Fruit fly (Drosophila melanogaster) whole organism, embryonic: ENCODE measurements around the gene CG12106.
A peak's percentile ranks its signal among the peaks of the same experiment; 100 is the strongest.

Source experiments
- BEAF-32 ChIP-seq: fragments of 200-800 bp; sonication (Bioruptor generic); optimal IDR thresholded peaks from 3 replicates; lab custom pipeline; 2017; ENCODE audit warnings: missing biosample characterization, missing genetic modification characterization, mild to moderate bottlenecking, moderate library complexity, missing genetic modification reagents
- Blimp-1 ChIP-seq: fragments of 200-800 bp; sonication (Bioruptor generic); optimal IDR thresholded peaks from 3 replicates; lab custom pipeline; 2018; ENCODE audit warnings: missing biosample characterization, missing genetic modification characterization, mild to moderate bottlenecking, moderate library complexity, missing genetic modification reagents
- BtbVII ChIP-seq: fragments of 200-800 bp; sonication (Bioruptor generic); optimal IDR thresholded peaks from 3 replicates; lab custom pipeline; 2017; ENCODE audit warnings: missing biosample characterization, mild to moderate bottlenecking, missing genetic modification characterization
- Bteb2 ChIP-seq: fragments of 200-800 bp; sonication (Bioruptor generic); optimal IDR thresholded peaks from 2 replicates; lab custom pipeline; 2016; ENCODE audit warnings: missing biosample characterization, missing genetic modification characterization
- CG10274 ChIP-seq: fragments of 200-800 bp; sonication (Bioruptor generic); optimal IDR thresholded peaks from 3 replicates; lab custom pipeline; 2017; ENCODE audit warnings: missing biosample characterization, mild to moderate bottlenecking, missing genetic modification characterization
- CG12104 ChIP-seq: fragments of 200-800 bp; sonication (Bioruptor generic); optimal IDR thresholded peaks from 3 replicates; lab custom pipeline; 2016; ENCODE audit warnings: missing biosample characterization, missing genetic modification characterization
- CG13624 ChIP-seq: fragments of 200-800 bp; sonication (Bioruptor generic); optimal IDR thresholded peaks from 2 replicates; lab custom pipeline; 2016; ENCODE audit warnings: missing biosample characterization, missing genetic modification characterization
- CG14965 ChIP-seq: fragments of 200-800 bp; sonication (Bioruptor generic); optimal IDR thresholded peaks from 2 replicates; lab custom pipeline; 2016; ENCODE audit warnings: missing biosample characterization, missing genetic modification characterization, borderline replicate concordance
- CG15696 ChIP-seq: fragments of 200-800 bp; sonication (Bioruptor generic); optimal IDR thresholded peaks from 2 replicates; lab custom pipeline; 2019; ENCODE audit warnings: missing biosample characterization, mild to moderate bottlenecking, missing genetic modification characterization, moderate library complexity
- CG18476 ChIP-seq: fragments of 200-800 bp; sonication (Bioruptor generic); optimal IDR thresholded peaks from 2 replicates; lab custom pipeline; 2016; ENCODE audit warnings: missing biosample characterization, mild to moderate bottlenecking, missing genetic modification characterization
- CG2889 ChIP-seq: fragments of 200-800 bp; sonication (Bioruptor generic); IDR thresholded peaks from 3 replicates; pipeline ENCODE4 v1.3.6; 2022; ENCODE audit warnings: missing biosample characterization, missing genetic modification characterization
- CG30020 ChIP-seq: fragments of 200-800 bp; optimal IDR thresholded peaks from 2 replicates; lab custom pipeline; 2019; ENCODE audit warnings: missing biosample characterization, mild to moderate bottlenecking, missing genetic modification characterization, moderate library complexity
- CG3065 ChIP-seq: fragments of 200-800 bp; sonication (Bioruptor generic); optimal IDR thresholded peaks from 2 replicates; lab custom pipeline; 2016; ENCODE audit warnings: missing biosample characterization, missing genetic modification characterization
- CG3838 ChIP-seq: fragments of 200-800 bp; sonication (Bioruptor generic); optimal IDR thresholded peaks from 3 replicates; lab custom pipeline; 2016; ENCODE audit warnings: missing biosample characterization, missing genetic modification characterization
- CG4282 ChIP-seq: fragments of 200-800 bp; sonication (Bioruptor generic); optimal IDR thresholded peaks from 2 replicates; lab custom pipeline; 2016; ENCODE audit warnings: missing biosample characterization, missing genetic modification characterization
- CG4707 ChIP-seq: fragments of 200-800 bp; sonication (Bioruptor generic); optimal IDR thresholded peaks from 2 replicates; lab custom pipeline; 2018; ENCODE audit warnings: missing biosample characterization, mild to moderate bottlenecking, missing genetic modification characterization, moderate library complexity
- CG6765 ChIP-seq: fragments of 200-800 bp; sonication (Bioruptor generic); optimal IDR thresholded peaks from 3 replicates; lab custom pipeline; 2017; ENCODE audit warnings: missing biosample characterization, mild to moderate bottlenecking, missing genetic modification characterization
- CG8478 ChIP-seq: fragments of >200 bp; optimal IDR thresholded peaks from 2 replicates; lab custom pipeline; 2018
- CG8765 ChIP-seq: fragments of 200-800 bp; sonication (Bioruptor generic); IDR thresholded peaks from 2 replicates; pipeline ENCODE4 v1.3.6; 2022; ENCODE audit warnings: missing biosample characterization, missing genetic modification characterization
- Camta ChIP-seq: fragments of 200-800 bp; sonication (Bioruptor generic); optimal IDR thresholded peaks from 2 replicates; lab custom pipeline; 2016; ENCODE audit warnings: missing biosample characterization, missing genetic modification characterization
- Doc3 ChIP-seq: fragments of 200-800 bp; sonication (Bioruptor generic); IDR thresholded peaks from 3 replicates; pipeline ENCODE4 v1.3.6; 2022; ENCODE audit warnings: missing biosample characterization, missing genetic modification characterization; ENCODE audit not compliant: partially characterized antibody
- H15 ChIP-seq: fragments of 200-800 bp; sonication (Bioruptor generic); IDR thresholded peaks from 3 replicates; pipeline ENCODE4 v1.3.6; 2022; ENCODE audit warnings: missing biosample characterization, missing genetic modification characterization
- HLH4C ChIP-seq: fragments of 200-800 bp; sonication (Bioruptor generic); IDR thresholded peaks from 3 replicates; pipeline ENCODE4 v1.3.6; 2022; ENCODE audit warnings: missing biosample characterization, missing genetic modification characterization; ENCODE audit not compliant: partially characterized antibody
- HLHmδ ChIP-seq: fragments of 200-800 bp; sonication (Bioruptor generic); optimal IDR thresholded peaks from 2 replicates; lab custom pipeline; 2018; ENCODE audit warnings: missing biosample characterization, mild to moderate bottlenecking, missing genetic modification characterization, moderate library complexity
- Hey ChIP-seq: fragments of 200-800 bp; sonication (Bioruptor generic); optimal IDR thresholded peaks from 3 replicates; lab custom pipeline; 2018; ENCODE audit warnings: missing biosample characterization, mild to moderate bottlenecking, missing genetic modification characterization
- HmgZ ChIP-seq: fragments of 200-800 bp; sonication (Bioruptor generic); optimal IDR thresholded peaks from 2 replicates; lab custom pipeline; 2018; ENCODE audit warnings: missing biosample characterization, mild to moderate bottlenecking, missing genetic modification characterization
- MBD-R2 ChIP-seq: fragments of 200-800 bp; sonication (Bioruptor generic); IDR thresholded peaks from 2 replicates; pipeline ENCODE4 v1.3.6; 2022; ENCODE audit warnings: missing biosample characterization, missing genetic modification characterization
- Meics ChIP-seq: fragments of 200-800 bp; sonication (Bioruptor generic); optimal IDR thresholded peaks from 2 replicates; lab custom pipeline; 2017; ENCODE audit warnings: missing biosample characterization, mild to moderate bottlenecking, missing genetic modification characterization
- Oli ChIP-seq: fragments of 200-800 bp; sonication (Bioruptor generic); optimal IDR thresholded peaks from 2 replicates; lab custom pipeline; 2018; ENCODE audit warnings: missing biosample characterization, mild to moderate bottlenecking, missing genetic modification characterization, moderate library complexity
- Rfx ChIP-seq: fragments of 200-800 bp; sonication (Bioruptor generic); IDR thresholded peaks from 2 replicates; pipeline ENCODE4 v1.3.6; 2022; ENCODE audit warnings: missing biosample characterization, missing genetic modification characterization
- YL-1 ChIP-seq: fragments of 200-800 bp; sonication (Bioruptor generic); optimal IDR thresholded peaks from 3 replicates; lab custom pipeline; 2017; ENCODE audit warnings: missing biosample characterization, mild to moderate bottlenecking, missing genetic modification characterization
- al ChIP-seq: fragments of 200-800 bp; sonication (Bioruptor generic); IDR thresholded peaks from 2 replicates; pipeline ENCODE4 v1.3.6; 2022; ENCODE audit warnings: missing biosample characterization, missing genetic modification characterization
- cg ChIP-seq: fragments of 200-800 bp; sonication (Bioruptor generic); optimal IDR thresholded peaks from 3 replicates; lab custom pipeline; 2019; ENCODE audit warnings: missing biosample characterization, mild to moderate bottlenecking, missing genetic modification characterization, moderate library complexity
- chif ChIP-seq, 2 experiments: fragments of 200-800 bp; sonication (Bioruptor generic); optimal IDR thresholded peaks; 3 replicates each; lab custom pipeline; 2016; ENCODE audit warnings: missing biosample characterization in 2 of 2, missing genetic modification characterization in 2 of 2
- chm ChIP-seq: fragments of 200-800 bp; sonication (Bioruptor generic); IDR thresholded peaks from 2 replicates; pipeline ENCODE4 v1.3.6; 2022; ENCODE audit warnings: missing biosample characterization, missing genetic modification characterization
- da ChIP-seq: fragments of 200-800 bp; sonication (Bioruptor generic); optimal IDR thresholded peaks from 2 replicates; lab custom pipeline; 2016; ENCODE audit warnings: missing biosample characterization, missing genetic modification characterization
- danr ChIP-seq: fragments of 200-800 bp; sonication (Bioruptor generic); IDR thresholded peaks from 2 replicates; pipeline ENCODE4 v1.3.6; 2022; ENCODE audit warnings: missing biosample characterization, missing genetic modification characterization
- dm ChIP-seq: fragments of 200-800 bp; sonication (Bioruptor generic); optimal IDR thresholded peaks from 3 replicates; lab custom pipeline; 2016; ENCODE audit warnings: missing biosample characterization, missing genetic modification characterization
- h ChIP-seq: fragments of >200 bp; optimal IDR thresholded peaks from 2 replicates; lab custom pipeline; 2017
- insv ChIP-seq, 2 experiments: fragments of 200-800 bp; sonication (Bioruptor generic); optimal IDR thresholded peaks; 3 replicates each; lab custom pipeline; 2016 to 2018; ENCODE audit warnings: missing biosample characterization in 2 of 2, missing genetic modification characterization in 2 of 2
- ken ChIP-seq: fragments of 200-800 bp; sonication (Bioruptor generic); IDR thresholded peaks from 3 replicates; pipeline ENCODE4 v1.3.6; 2022; ENCODE audit warnings: missing biosample characterization, missing genetic modification characterization
- mirr ChIP-seq: fragments of 200-800 bp; sonication (Bioruptor generic); optimal IDR thresholded peaks from 3 replicates; lab custom pipeline; 2018; ENCODE audit warnings: missing biosample characterization, mild to moderate bottlenecking, missing genetic modification characterization
- pan ChIP-seq, 4 experiments: fragments of >200 bp in 3 of 4; fragments of 200-800 bp in 1 of 4; sonication (Bioruptor generic) in 1 of 4; optimal IDR thresholded peaks in 3 of 4; IDR thresholded peaks in 1 of 4; 2 replicates each; pipeline versions ENCODE4 v1.3.6 to Lab custom; 2017 to 2022; ENCODE audit warnings: missing biosample characterization in 2 of 4, missing genetic modification characterization in 2 of 4, mixed read lengths in 1 of 4
- ranshi ChIP-seq: fragments of 200-800 bp; sonication (Bioruptor generic); IDR thresholded peaks from 2 replicates; pipeline ENCODE4 v1.3.6; 2022; ENCODE audit warnings: missing biosample characterization, missing genetic modification characterization
- rib ChIP-seq: fragments of 200-800 bp; sonication (Bioruptor generic); IDR thresholded peaks from 2 replicates; pipeline ENCODE4 v1.3.6; 2022; ENCODE audit warnings: missing biosample characterization, missing genetic modification characterization
- seq ChIP-seq: fragments of 200-800 bp; sonication (Bioruptor generic); IDR thresholded peaks from 2 replicates; pipeline ENCODE4 v1.3.6; 2022; ENCODE audit warnings: missing biosample characterization, missing genetic modification characterization
- trem ChIP-seq: fragments of 200-800 bp; optimal IDR thresholded peaks from 3 replicates; lab custom pipeline; 2019; ENCODE audit warnings: missing biosample characterization, mild to moderate bottlenecking, missing genetic modification characterization, moderate library complexity
- ttk ChIP-seq: fragments of 200-800 bp; sonication (Bioruptor generic); IDR thresholded peaks from 2 replicates; pipeline ENCODE4 v2.1.2; 2022; ENCODE audit warnings: missing biosample characterization, missing genetic modification characterization
- unpg ChIP-seq: fragments of 200-800 bp; sonication (Bioruptor generic); optimal IDR thresholded peaks from 3 replicates; lab custom pipeline; 2018; ENCODE audit warnings: missing biosample characterization, mild to moderate bottlenecking, missing genetic modification characterization, moderate library complexity
- yki ChIP-seq: fragments of >200 bp; optimal IDR thresholded peaks from 3 replicates; lab custom pipeline; 2018
- zf30C ChIP-seq: fragments of 200-800 bp; sonication (Bioruptor generic); optimal IDR thresholded peaks from 3 replicates; lab custom pipeline; 2018; ENCODE audit warnings: missing biosample characterization, mild to moderate bottlenecking, missing genetic modification characterization

Gene CG12106

dm6 chrX:9152127-9152598, 41.5 kb upstream of the CG12106 start (continued):
- peak; percentile 41 for TF ChIP-seq trem (tag; lab: Kevin White, UChicago)
- TF ChIP-seq cg (GFP tag; lab: Kevin White, UChicago), result peak; percentile 92
- TF ChIP-seq YL-1 (GFP tag; lab: Kevin White, UChicago), result peak; percentile 58
- TF ChIP-seq pan (optimal IDR thresholded peaks at IDR 0.05; lab: Kevin White, UChicago), result no peak
- peak in 1 of 2 experiments; percentile 55 for TF ChIP-seq pan (GFP tag; optimal IDR thresholded peaks at IDR 0.05 in 1 of 2, IDR thresholded peaks at IDR 0.05 in 1 of 2)
- peak; percentile 27 for TF ChIP-seq CG4282 (GFP tag; lab: Kevin White, UChicago)
- TF ChIP-seq dm (GFP tag; lab: Kevin White, UChicago), result peak; percentile 12
- TF ChIP-seq Camta (GFP tag; lab: Kevin White, UChicago), result no peak
- peak; percentile 67 for TF ChIP-seq mirr (GFP tag; lab: Kevin White, UChicago)
- TF ChIP-seq danr, result no peak
- TF ChIP-seq BEAF-32 (GFP tag; lab: Kevin White, UChicago), result peak; percentile 5
- no peak for TF ChIP-seq ken
- TF ChIP-seq CG10274 (GFP tag; lab: Kevin White, UChicago), result no peak
- peak; percentile 35 for TF ChIP-seq Rfx (GFP tag; lab: Robert Waterston, UW)
- peak; percentile 57 for TF ChIP-seq CG13624
- no peak for TF ChIP-seq h (lab: Kevin White, UChicago)
- no peak for TF ChIP-seq CG30020 (tag; lab: Kevin White, UChicago)
- no peak for TF ChIP-seq yki (lab: Kevin White, UChicago)
- TF ChIP-seq Hey (tag; lab: Kevin White, UChicago), result no peak
- TF ChIP-seq Doc3 (GFP tag; lab: Robert Waterston, UW), result no peak
- peak; percentile 49 for TF ChIP-seq Meics
- peak; percentile 31 for TF ChIP-seq BtbVII
- peak; percentile 22 for TF ChIP-seq unpg (GFP tag; lab: Kevin White, UChicago)
- 0 out of 2 replicates have a peak, but pooled peaks have one; percentile 22 for TF ChIP-seq ttk (GFP tag; lab: Robert Waterston, UW)
- TF ChIP-seq CG3838 (GFP tag; lab: Kevin White, UChicago), result no peak
- TF ChIP-seq HLHmδ, result no peak
- peak; percentile 1 for TF ChIP-seq CG6765 (GFP tag; lab: Kevin White, UChicago)
- TF ChIP-seq CG15696 (tag; lab: Kevin White, UChicago), result no peak
- TF ChIP-seq Bteb2 (GFP tag; lab: Kevin White, UChicago), result peak; percentile 17
- no peak for TF ChIP-seq H15 (GFP tag; lab: Robert Waterston, UW)
- peak; percentile 54 for TF ChIP-seq HmgZ (tag; lab: Kevin White, UChicago)
- 0 out of 3 replicates have a peak, but pooled peaks have one; percentile 29 for TF ChIP-seq HLH4C (GFP tag; lab: Robert Waterston, UW)
- peak in 1 of 2 experiments; percentile 13 for TF ChIP-seq chif (GFP tag; optimal IDR thresholded peaks at IDR 0.05; lab: Kevin White, UChicago)
- peak; percentile 73; the same call in 1 of the 2 replicates for TF ChIP-seq rib (GFP tag; lab: Robert Waterston, UW)
- TF ChIP-seq CG8765 (GFP tag; lab: Robert Waterston, UW), result no peak
- TF ChIP-seq CG8478 (lab: Kevin White, UChicago), result no peak
- TF ChIP-seq Oli, result no peak
- TF ChIP-seq MBD-R2, result peak; percentile 31
- peak; percentile 12 for TF ChIP-seq CG3065
- no peak for TF ChIP-seq CG18476
- TF ChIP-seq insv (GFP tag; optimal IDR thresholded peaks at IDR 0.05; lab: Kevin White, UChicago), result peak in 1 of 2 experiments; percentile 7
- TF ChIP-seq CG14965 (GFP tag; lab: Kevin White, UChicago), result no peak
- TF ChIP-seq zf30C (GFP tag; lab: Kevin White, UChicago), result peak; percentile 43
- no peak for TF ChIP-seq CG4707 (GFP tag; lab: Kevin White, UChicago)
- TF ChIP-seq Blimp-1 (GFP tag; lab: Kevin White, UChicago), result no peak
- TF ChIP-seq seq (GFP tag; lab: Robert Waterston, UW), result no peak
- no peak for TF ChIP-seq da
- TF ChIP-seq CG2889 (GFP tag; lab: Robert Waterston, UW), result no peak
- peak; percentile 64; the same call in 1 of the 2 replicates for TF ChIP-seq chm (GFP tag; lab: Robert Waterston, UW)
- TF ChIP-seq ranshi (GFP tag; lab: Robert Waterston, UW), result peak; percentile 5; the same call in 1 of the 2 replicates
- peak; percentile 24 for TF ChIP-seq CG12104 (GFP tag; lab: Kevin White, UChicago)
- TF ChIP-seq al (GFP tag; lab: Robert Waterston, UW), result no peak
